Fruit fly (Drosophila melanogaster): ENCODE measurements around the gene Atac3.
A peak's percentile ranks its signal among the peaks of the same experiment; 100 is the strongest.

Atac3 gene

DNA sequence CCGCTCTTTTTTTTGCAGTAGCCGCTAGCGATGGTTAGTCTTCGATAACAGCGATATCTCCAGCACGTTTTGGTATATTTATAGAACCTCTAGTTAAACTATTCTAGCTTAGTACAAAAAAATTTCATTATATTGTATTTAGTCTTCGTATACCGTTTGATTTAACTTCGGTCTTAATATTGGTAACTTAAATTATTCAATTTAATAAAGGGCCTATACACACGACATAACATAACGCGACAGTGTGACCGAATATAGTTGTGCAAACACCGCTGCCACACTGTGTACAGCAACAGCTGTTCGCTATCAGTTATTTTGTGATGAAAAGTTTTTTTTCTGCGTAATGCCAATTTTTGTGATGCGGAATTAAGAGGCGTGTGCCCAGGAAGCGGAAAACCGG, 33.4 kb upstream of the Atac3 start, which contains the start of the genes Cdc5 and CG1233 (continued):
- TF ChIP-seq MESR4 (GFP tag; optimal IDR thresholded peaks at IDR 0.05): peak; percentile 59
- peak; percentile 53; the same call in 1 of the 2 replicates for TF ChIP-seq hbn (GFP tag; IDR thresholded peaks at IDR 0.05; ENCODE audit: partially characterized antibody)
- TF ChIP-seq Xbp1 (GFP tag; optimal IDR thresholded peaks at IDR 0.05): peak; percentile 55
- TF ChIP-seq Chrac-16 (GFP tag; optimal IDR thresholded peaks at IDR 0.05): peak; percentile 20
- TF ChIP-seq CG3163 (GFP tag; optimal IDR thresholded peaks at IDR 0.05): no peak
- TF ChIP-seq NFAT (GFP tag; IDR thresholded peaks at IDR 0.05): 0 out of 2 replicates have a peak, but pooled peaks have one; percentile 26
- TF ChIP-seq bbx (GFP tag; IDR thresholded peaks at IDR 0.05; ENCODE audit: partially characterized antibody): no peak
- TF ChIP-seq Atf3 (GFP tag; optimal IDR thresholded peaks at IDR 0.05): peak; percentile 15
- peak; percentile 45 for TF ChIP-seq CG12299 (tag; optimal IDR thresholded peaks at IDR 0.05)
- peak; percentile 18 for TF ChIP-seq fu2 (GFP tag; optimal IDR thresholded peaks at IDR 0.05)
- TF ChIP-seq Sox100B (GFP tag; optimal IDR thresholded peaks at IDR 0.05): no peak
- TF ChIP-seq tgo (GFP tag; IDR thresholded peaks at IDR 0.05): peak; percentile 47
- TF ChIP-seq Ets97D (GFP tag; optimal IDR thresholded peaks at IDR 0.05): peak; percentile 75
- TF ChIP-seq CG15479 (GFP tag; optimal IDR thresholded peaks at IDR 0.05): peak; percentile 16
- no peak for TF ChIP-seq CG18619 (GFP tag; optimal IDR thresholded peaks at IDR 0.05)
- peak; percentile 3 for TF ChIP-seq Dad (GFP tag; optimal IDR thresholded peaks at IDR 0.05)
- TF ChIP-seq Opbp (GFP tag; IDR thresholded peaks at IDR 0.05; ENCODE audit: partially characterized antibody): peak; percentile 65; the same call in 1 of the 3 replicates
- TF ChIP-seq Max (GFP tag; optimal IDR thresholded peaks at IDR 0.05): peak; percentile 37
- TF ChIP-seq CG31441 (GFP tag; IDR thresholded peaks at IDR 0.05): no peak
- peak; percentile 87 for TF ChIP-seq sens (GFP tag)
- TF ChIP-seq ken (GFP tag; IDR thresholded peaks at IDR 0.05): peak; percentile 43; the same call in 1 of the 3 replicates
- TF ChIP-seq vvl (GFP tag; IDR thresholded peaks at IDR 0.05): peak; percentile 69
- TF ChIP-seq CG17802 (tag; optimal IDR thresholded peaks at IDR 0.05): no peak
- peak; percentile 46 for TF ChIP-seq HLH54F (GFP tag; optimal IDR thresholded peaks at IDR 0.05)
- no peak for TF ChIP-seq lab (GFP tag; optimal IDR thresholded peaks at IDR 0.05)
- TF ChIP-seq CG8281 (tag; optimal IDR thresholded peaks at IDR 0.05): no peak
- peak; percentile 4 for TF ChIP-seq CG7786 (GFP tag; optimal IDR thresholded peaks at IDR 0.05)
- TF ChIP-seq CG12155 (GFP tag; optimal IDR thresholded peaks at IDR 0.05): peak; percentile 43
- TF ChIP-seq phol (tag; optimal IDR thresholded peaks at IDR 0.05): peak; percentile 80
- TF ChIP-seq pho (GFP tag; optimal IDR thresholded peaks at IDR 0.05): peak; percentile 50
- TF ChIP-seq CG9215 (GFP tag; IDR thresholded peaks at IDR 0.05): 0 out of 2 replicates have a peak, but pooled peaks have one; percentile 5
- TF ChIP-seq sna (GFP tag; IDR thresholded peaks at IDR 0.05; ENCODE audit: partially characterized antibody): peak; percentile 69
- peak; percentile 76 for TF ChIP-seq Mad (GFP tag; optimal IDR thresholded peaks at IDR 0.05)
- TF ChIP-seq CG4617 (GFP tag; optimal IDR thresholded peaks at IDR 0.05; ENCODE audit: borderline replicate concordance): peak; percentile 48
- peak; percentile 8 for TF ChIP-seq CG34376 (GFP tag; optimal IDR thresholded peaks at IDR 0.05)
- TF ChIP-seq ara (GFP tag; IDR thresholded peaks at IDR 0.05): peak; percentile 42; the same call in 1 of the 2 replicates
- TF ChIP-seq Doc3 (GFP tag; IDR thresholded peaks at IDR 0.05; ENCODE audit: partially characterized antibody): 0 out of 3 replicates have a peak, but pooled peaks have one; percentile 32
- no peak for TF ChIP-seq CG17359 (tag; optimal IDR thresholded peaks at IDR 0.05)
- TF ChIP-seq CG11560 (tag; IDR thresholded peaks at IDR 0.05): no peak
- peak; percentile 60 for TF ChIP-seq CG13624 (GFP tag; optimal IDR thresholded peaks at IDR 0.05)
- TF ChIP-seq Usf (GFP tag; optimal IDR thresholded peaks at IDR 0.05): no peak
- peak; percentile 17 for TF ChIP-seq CG8089 (GFP tag; optimal IDR thresholded peaks at IDR 0.05)
- TF ChIP-seq Bteb2 (GFP tag; optimal IDR thresholded peaks at IDR 0.05): peak; percentile 2
- TF ChIP-seq cad (GFP tag; optimal IDR thresholded peaks at IDR 0.05): no peak
- no peak for TF ChIP-seq CG9817 (tag; optimal IDR thresholded peaks at IDR 0.05)
- peak; percentile 36 for TF ChIP-seq Dp (GFP tag; optimal IDR thresholded peaks at IDR 0.05)
- 0 out of 2 replicates have a peak, but pooled peaks have one; percentile 16 for TF ChIP-seq rib (GFP tag; IDR thresholded peaks at IDR 0.05)
- peak; percentile 26 for TF ChIP-seq CG10431 (GFP tag; optimal IDR thresholded peaks at IDR 0.05)
- TF ChIP-seq unc-4 (GFP tag; IDR thresholded peaks at IDR 0.05; ENCODE audit: partially characterized antibody): peak; percentile 57; the same call in 1 of the 2 replicates
- TF ChIP-seq slou (GFP tag; optimal IDR thresholded peaks at IDR 0.05): no peak
